Fruit fly (Drosophila melanogaster) whole organism, prepupa: Measurements from ENCODE around the gene Epp.

Source experiments
- Blimp-1 ChIP-seq: fragments of 200-800 bp; sonication (Bioruptor generic); optimal IDR thresholded peaks from 3 replicates; lab custom pipeline; 2017; ENCODE audit warnings: missing biosample characterization, missing genetic modification characterization, mild to moderate bottlenecking, moderate library complexity, missing genetic modification reagents
- CG16779 ChIP-seq: fragments of 200-800 bp; sonication (Bioruptor generic); optimal IDR thresholded peaks from 3 replicates; lab custom pipeline; 2017; ENCODE audit warnings: missing biosample characterization, mild to moderate bottlenecking, missing genetic modification characterization
- CG3919 ChIP-seq: fragments of 200-800 bp; sonication (Bioruptor generic); optimal IDR thresholded peaks from 3 replicates; lab custom pipeline; 2016; ENCODE audit warnings: missing biosample characterization, missing genetic modification characterization
- CG6808 ChIP-seq: fragments of 200-800 bp; sonication (Bioruptor generic); optimal IDR thresholded peaks from 3 replicates; lab custom pipeline; 2017; ENCODE audit warnings: missing biosample characterization, missing genetic modification characterization, mild to moderate bottlenecking, moderate library complexity, missing genetic modification reagents
- Eip75B ChIP-seq: fragments of 200-800 bp; sonication (Bioruptor generic); optimal IDR thresholded peaks from 3 replicates; lab custom pipeline; 2016; ENCODE audit warnings: missing biosample characterization, missing genetic modification characterization
- Ets21C ChIP-seq: fragments of 200-800 bp; sonication (Bioruptor generic); optimal IDR thresholded peaks from 3 replicates; lab custom pipeline; 2016; ENCODE audit warnings: missing biosample characterization, missing genetic modification characterization
- fd59A ChIP-seq: fragments of 200-800 bp; sonication (Bioruptor generic); optimal IDR thresholded peaks from 2 replicates; lab custom pipeline; 2017; ENCODE audit warnings: missing biosample characterization, mild to moderate bottlenecking, missing genetic modification characterization, missing genetic modification reagents

DNA sequence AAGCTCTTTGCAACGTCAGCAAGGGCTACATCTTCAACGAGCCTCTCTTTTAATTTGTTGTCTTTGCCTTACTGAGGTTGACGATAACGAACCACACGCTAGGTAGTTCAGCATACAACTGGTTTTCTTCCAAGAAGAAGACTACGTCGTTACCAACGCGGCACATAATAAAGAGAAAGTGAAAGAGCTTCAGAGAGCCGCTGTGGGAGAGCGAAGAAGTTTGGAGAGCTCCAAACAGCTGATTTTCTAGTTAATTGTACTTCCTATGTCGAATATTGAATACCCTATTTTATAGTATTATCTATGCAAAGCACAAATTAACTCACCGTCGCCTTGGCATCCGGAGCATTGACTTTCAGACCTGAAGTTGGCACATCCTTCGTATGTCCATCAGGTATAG, 37.3 kb downstream of the Epp start:
- peak; percentile 30 for TF ChIP-seq Eip75B (GFP tag; lab: Kevin White, UChicago)
- no peak for TF ChIP-seq fd59A (GFP tag; lab: Kevin White, UChicago)
- TF ChIP-seq CG3919 = peak; percentile 41
- no peak for TF ChIP-seq CG16779
- TF ChIP-seq CG6808 (GFP tag; lab: Kevin White, UChicago) = no peak
- peak; percentile 90 for TF ChIP-seq Blimp-1 (GFP tag; lab: Kevin White, UChicago)
- TF ChIP-seq Ets21C (GFP tag; lab: Kevin White, UChicago) = no peak
